Worm (Caenorhabditis elegans) whole organism, young adult: Measurements from ENCODE around the gene ZK354.7.
"Not testable (repeated sequence)": the region's sequence is repeated elsewhere in the genome, so short reads cannot be mapped to it uniquely, and the experiment has no call there.

Experiments
- nhr-90 ChIP-seq: sonication (generic microtip); optimal IDR thresholded peaks from 2 replicates; lab custom pipeline; 2016; ENCODE audit warnings: missing genotype, mild to moderate bottlenecking, missing genetic modification characterization, missing compliant biosample characterization
- sea-2 ChIP-seq: fragments of 200-800 bp; sonication (Bioruptor generic); IDR thresholded peaks from 2 replicates; pipeline ENCODE4 v1.3.6; 2022; ENCODE audit warnings: missing genetic modification characterization, missing compliant biosample characterization
- ztf-26 ChIP-seq: sonication (generic microtip); optimal IDR thresholded peaks from 2 replicates; lab custom pipeline; 2017; ENCODE audit warnings: missing genetic modification characterization, missing compliant biosample characterization

ce11 chrIV:5261786-5262185, 41.1 kb downstream of the ZK354.7 start:
- TF ChIP-seq ztf-26 (tag; lab: Kevin White, UChicago); sea-2 (GFP tag; lab: Robert Waterston, UW); nhr-90 (tag; lab: Kevin White, UChicago): not testable (repeated sequence)
